Worm (Caenorhabditis elegans) whole organism, L2 larva: ENCODE results near the gene srh-73.

Experiments
- R02D3.7 ChIP-seq: fragments of 150-350 bp; optimal IDR thresholded peaks from 2 replicates; lab custom pipeline; 2014; ENCODE audit warnings: missing biosample characterization, missing genetic modification characterization
- aly-2 ChIP-seq: fragments of 150-350 bp; optimal IDR thresholded peaks from 2 replicates; lab custom pipeline; 2014; ENCODE audit warnings: missing biosample characterization, missing genetic modification characterization
- egl-27 ChIP-seq: sonication (generic microtip); optimal IDR thresholded peaks from 3 replicates; lab custom pipeline; 2017; ENCODE audit warnings: missing biosample characterization, missing genetic modification reagents, missing genetic modification characterization
- nhr-11 ChIP-seq: fragments of 150-350 bp; optimal IDR thresholded peaks from 2 replicates; lab custom pipeline; 2014; ENCODE audit warnings: missing biosample characterization, missing genetic modification characterization

- no peak for TF ChIP-seq R02D3.7 (tag; lab: Kevin White, UChicago)
- no peak for TF ChIP-seq aly-2 (tag; lab: Kevin White, UChicago)
- no peak for TF ChIP-seq egl-27
- no peak for TF ChIP-seq nhr-11 (tag; lab: Kevin White, UChicago)
Observed at ce11 chrII:12482622-12483021, 29.3 kb upstream of the srh-73 start, which contains the start of gene fbxb-102.
